Worm (Caenorhabditis elegans): ENCODE results near the gene Y14H12B.1.

Y14H12B.1 gene

DNA sequence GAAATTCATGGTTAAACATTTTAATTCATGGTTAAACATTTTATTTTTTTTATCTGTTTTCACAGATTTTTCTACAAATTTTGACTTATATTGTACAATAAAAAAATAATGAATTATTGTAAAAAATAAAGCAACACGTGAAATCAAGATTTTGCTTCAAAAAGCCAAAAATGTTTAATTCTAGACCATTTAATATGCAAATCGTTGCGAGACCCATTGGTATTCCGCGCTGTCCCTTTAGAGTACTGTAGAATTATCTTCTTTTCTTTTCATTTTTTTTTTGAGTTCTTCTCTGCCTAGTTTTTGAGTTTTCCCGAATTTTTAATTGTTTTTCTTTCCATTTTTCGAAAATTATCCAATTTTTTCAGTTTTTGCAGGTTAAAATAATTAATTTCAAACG, at the start of gene Y14H12B.1:
Y14H12B.1 (plus strand) TSS at position 363 of the 400 bp plus-strand sequence.
- TF ChIP-seq ama-1 (optimal IDR thresholded peaks at IDR 0.05) (no peak), nhr-67 (tag; optimal IDR thresholded peaks at IDR 0.05) (no peak), ceh-28 (tag; optimal IDR thresholded peaks at IDR 0.05) (no peak), pqm-1 (tag; optimal IDR thresholded peaks at IDR 0.05) (no peak), nhr-237 (tag; optimal IDR thresholded peaks at IDR 0.05) (no peak), fkh-10 (GFP tag; optimal IDR thresholded peaks at IDR 0.05) (no peak), nhr-76 (tag; optimal IDR thresholded peaks at IDR 0.05) (no peak), sea-2 (GFP tag; optimal IDR thresholded peaks at IDR 0.05) (no peak), fos-1 (tag; optimal IDR thresholded peaks at IDR 0.05) (no peak), nhr-25 (tag; optimal IDR thresholded peaks at IDR 0.05) (no peak), pha-4 (tag; optimal IDR thresholded peaks at IDR 0.05) (no peak), tbx-2 (tag; optimal IDR thresholded peaks at IDR 0.05) (no peak)

DNA sequence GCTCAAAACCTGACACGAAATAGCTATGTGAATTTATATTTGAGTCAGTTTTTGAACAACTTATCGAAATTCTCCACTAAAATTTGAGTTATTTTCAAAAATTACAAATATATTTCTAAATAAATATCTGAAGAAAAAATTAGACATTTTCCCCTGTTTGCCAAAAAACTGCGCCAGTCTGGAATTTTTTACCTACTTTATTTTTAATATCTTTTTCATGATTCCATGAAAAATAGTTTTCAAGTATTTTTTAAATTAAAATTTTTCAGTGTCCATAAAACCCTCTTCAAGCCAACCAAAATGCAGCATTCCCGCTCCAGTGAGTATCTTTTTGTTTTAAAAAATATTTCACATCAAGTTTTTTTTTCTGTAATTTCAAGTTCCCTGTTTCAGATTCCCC, 43.1 kb upstream of the Y14H12B.1 start, which contains the start of gene F53C3.8:
F53C3.8 (plus strand) TSS at position 301 of the 400 bp plus-strand sequence.
- no peak for TF ChIP-seq ztf-4 (tag; optimal IDR thresholded peaks at IDR 0.05)
- TF ChIP-seq eor-1 (tag; optimal IDR thresholded peaks at IDR 0.05) = no peak
- no peak for TF ChIP-seq elt-3 (tag; optimal IDR thresholded peaks at IDR 0.05)
- TF ChIP-seq ceh-82 (tag; optimal IDR thresholded peaks at IDR 0.05) = no peak
- TF ChIP-seq egl-27 (tag; optimal IDR thresholded peaks at IDR 0.05) = no peak
- no peak for TF ChIP-seq nhr-11 (tag; optimal IDR thresholded peaks at IDR 0.05)
- no peak for TF ChIP-seq nfya-1 (tag; optimal IDR thresholded peaks at IDR 0.05; ENCODE audit: insufficient read depth)
- no peak for TF ChIP-seq nhr-23 (tag; optimal IDR thresholded peaks at IDR 0.05)
- TF ChIP-seq nhr-25 (tag; optimal IDR thresholded peaks at IDR 0.05) = no peak
- no peak for TF ChIP-seq sea-2 (GFP tag; optimal IDR thresholded peaks at IDR 0.05)
- TF ChIP-seq nhr-76 (tag; optimal IDR thresholded peaks at IDR 0.05) = no peak

ce11 chrII:3893911-3894310, 40.3 kb upstream of the Y14H12B.1 start:
- TF ChIP-seq fkh-10 (GFP tag; optimal IDR thresholded peaks at IDR 0.05) (no peak), elt-3 (tag; optimal IDR thresholded peaks at IDR 0.05) (no peak), nhr-67 (tag; optimal IDR thresholded peaks at IDR 0.05) (no peak), eor-1 (tag; optimal IDR thresholded peaks at IDR 0.05) (no peak)

DNA sequence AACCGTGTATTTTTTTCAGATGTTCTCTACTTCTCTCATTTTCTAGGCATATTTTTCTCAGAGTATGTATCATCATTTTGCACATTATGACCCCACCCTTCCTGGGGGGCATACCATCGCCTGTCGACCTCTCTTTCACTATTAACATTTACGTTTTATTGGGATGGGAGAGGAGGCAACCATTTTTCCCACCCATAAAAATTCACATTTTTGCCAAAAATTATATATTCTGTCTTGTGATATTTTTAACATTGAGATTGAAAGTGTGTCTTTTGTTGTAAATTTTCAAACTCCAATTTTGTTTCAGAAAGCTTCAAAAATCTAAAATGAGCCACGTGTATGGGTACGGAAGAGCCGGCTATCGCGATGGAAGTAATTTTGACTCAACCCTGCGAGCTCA, 39.5 kb upstream of the Y14H12B.1 start, which contains the start of gene F53C3.7:
F53C3.7 (plus strand) TSS at position 301 of the 400 bp plus-strand sequence.
- TF ChIP-seq ceh-16 (tag; optimal IDR thresholded peaks at IDR 0.05) (no peak), lsy-12 (tag; optimal IDR thresholded peaks at IDR 0.05) (no peak), mml-1 (tag; optimal IDR thresholded peaks at IDR 0.05) (no peak)

- TF ChIP-seq nhr-23 (tag; optimal IDR thresholded peaks at IDR 0.05) = peak; percentile 23
- peak; percentile 1 for TF ChIP-seq nhr-43 (tag; optimal IDR thresholded peaks at IDR 0.05; ENCODE audit: poor library complexity, severe bottlenecking)
- TF ChIP-seq ceh-28 (tag; optimal IDR thresholded peaks at IDR 0.05) = peak; percentile 38
- peak; percentile 13 for TF ChIP-seq egl-5 (tag; optimal IDR thresholded peaks at IDR 0.05)
- TF ChIP-seq hmg-11 (tag; optimal IDR thresholded peaks at IDR 0.05) = no peak
- no peak for TF ChIP-seq nhr-237 (tag; optimal IDR thresholded peaks at IDR 0.05)
- peak; percentile 52 for TF ChIP-seq pha-4 (tag; optimal IDR thresholded peaks at IDR 0.05)
- TF ChIP-seq fos-1 (tag; optimal IDR thresholded peaks at IDR 0.05) = no peak
- TF ChIP-seq lin-15B (tag; optimal IDR thresholded peaks at IDR 0.05) = no peak
- no peak for TF ChIP-seq fkh-2 (tag; optimal IDR thresholded peaks at IDR 0.05)
- no peak for TF ChIP-seq nhr-11 (tag; optimal IDR thresholded peaks at IDR 0.05)
- TF ChIP-seq nhr-12 (tag; optimal IDR thresholded peaks at IDR 0.05) = no peak
- TF ChIP-seq ztf-11 (tag; optimal IDR thresholded peaks at IDR 0.05) = no peak
- no peak for TF ChIP-seq nhr-25 (tag; optimal IDR thresholded peaks at IDR 0.05)
- no peak for TF ChIP-seq R02D3.7 (tag; optimal IDR thresholded peaks at IDR 0.05)
- no peak for TF ChIP-seq ceh-16 (tag; optimal IDR thresholded peaks at IDR 0.05)
- no peak for TF ChIP-seq zag-1 (tag; optimal IDR thresholded peaks at IDR 0.05)
- TF ChIP-seq lin-39 (tag; optimal IDR thresholded peaks at IDR 0.05) = no peak
- no peak for TF ChIP-seq nhr-67 (tag; optimal IDR thresholded peaks at IDR 0.05)
- no peak for TF ChIP-seq ama-1 (optimal IDR thresholded peaks at IDR 0.05)
- TF ChIP-seq jun-1 (tag; optimal IDR thresholded peaks at IDR 0.05) = no peak
- no peak for TF ChIP-seq egl-27 (tag; optimal IDR thresholded peaks at IDR 0.05)
- TF ChIP-seq unc-62 (GFP tag; optimal IDR thresholded peaks at IDR 0.05) = no peak
- peak; percentile 61 for TF ChIP-seq nfya-1 (tag; optimal IDR thresholded peaks at IDR 0.05; ENCODE audit: insufficient read depth)
- no peak for TF ChIP-seq mdl-1 (tag; optimal IDR thresholded peaks at IDR 0.05)
- no peak for TF ChIP-seq nhr-76 (tag; optimal IDR thresholded peaks at IDR 0.05)
Observed at ce11 chrII:3896920-3897319, 37.3 kb upstream of the Y14H12B.1 start.

Measured in whole organism, L3 larva.